Worm (Caenorhabditis elegans): ENCODE data around the gene acl-2.

Gene acl-2

ce11 chrV:10035586-10035985 lies 4.7 kb upstream of the acl-2 start:
- TF ChIP-seq D1046.2 (GFP tag; IDR thresholded peaks at IDR 0.05) (no peak), rbr-2 (tag; optimal IDR thresholded peaks at IDR 0.05) (peak; percentile 5)

- TF ChIP-seq hlh-30 (tag; optimal IDR thresholded peaks at IDR 0.05; ENCODE audit: insufficient read depth), result peak; percentile 50
- 0 out of 2 replicates have a peak, but pooled peaks have one; percentile 13 for TF ChIP-seq lin-29 (GFP tag; IDR thresholded peaks at IDR 0.05)
- TF ChIP-seq dpl-1 (GFP tag; optimal IDR thresholded peaks at IDR 0.05), result peak; percentile 88
- TF ChIP-seq aly-2 (tag; optimal IDR thresholded peaks at IDR 0.05), result no peak
- TF ChIP-seq D1046.2 (GFP tag; IDR thresholded peaks at IDR 0.05), result no peak
- TF ChIP-seq F49E8.2 (tag; optimal IDR thresholded peaks at IDR 0.05; ENCODE audit: borderline replicate concordance), result peak; percentile 16
- TF ChIP-seq mep-1 (tag; optimal IDR thresholded peaks at IDR 0.05), result peak; percentile 24
- no peak for TF ChIP-seq hmg-1.1 (GFP tag; IDR thresholded peaks at IDR 0.05)
- no peak for TF ChIP-seq nhr-237 (tag; optimal IDR thresholded peaks at IDR 0.05)
- peak; percentile 55 for TF ChIP-seq pqm-1 (tag; optimal IDR thresholded peaks at IDR 0.05)
- peak; percentile 43 for TF ChIP-seq dve-1 (tag; optimal IDR thresholded peaks at IDR 0.05; ENCODE audit: insufficient read depth)
- peak; percentile 87 for TF ChIP-seq mes-2 (tag; optimal IDR thresholded peaks at IDR 0.05; ENCODE audit: poor library complexity, severe bottlenecking)
- TF ChIP-seq hlh-11 (tag; optimal IDR thresholded peaks at IDR 0.05), result peak; percentile 54
- TF ChIP-seq lin-1 (GFP tag; IDR thresholded peaks at IDR 0.05), result 0 out of 2 replicates have a peak, but pooled peaks have one; percentile 45
- TF ChIP-seq lsy-2 (tag; optimal IDR thresholded peaks at IDR 0.05), result peak in 1 of 2 experiments; percentile 48
- TF ChIP-seq nhr-48 (tag; optimal IDR thresholded peaks at IDR 0.05), result peak; percentile 8
- peak; percentile 81 for TF ChIP-seq nhr-28 (tag; optimal IDR thresholded peaks at IDR 0.05)
- TF ChIP-seq tra-1 (GFP tag; IDR thresholded peaks at IDR 0.05), result 0 out of 2 replicates have a peak, but pooled peaks have one; percentile 32
- peak; percentile 31 for TF ChIP-seq nhr-102 (tag; optimal IDR thresholded peaks at IDR 0.05)
- TF ChIP-seq unc-39 (tag; optimal IDR thresholded peaks at IDR 0.05), result no peak
- no peak for TF ChIP-seq nhr-77 (tag; optimal IDR thresholded peaks at IDR 0.05)
- TF ChIP-seq mdl-1 (tag; optimal IDR thresholded peaks at IDR 0.05), result peak in 1 of 2 experiments; percentile 47
- peak; percentile 82 for TF ChIP-seq dmd-6 (GFP tag; IDR thresholded peaks at IDR 0.05)
- TF ChIP-seq daf-16 (GFP tag; optimal IDR thresholded peaks at IDR 0.05), result no peak
- no peak for TF ChIP-seq daf-16 (tag; optimal IDR thresholded peaks at IDR 0.05)
- no peak for TF ChIP-seq dmd-8 (GFP tag; IDR thresholded peaks at IDR 0.05)
- TF ChIP-seq mxl-3 (GFP tag; optimal IDR thresholded peaks at IDR 0.05), result peak; percentile 73
These were observed 686 bp upstream of the acl-2 start for ce11 chrV:10031384-10032171.

DNA sequence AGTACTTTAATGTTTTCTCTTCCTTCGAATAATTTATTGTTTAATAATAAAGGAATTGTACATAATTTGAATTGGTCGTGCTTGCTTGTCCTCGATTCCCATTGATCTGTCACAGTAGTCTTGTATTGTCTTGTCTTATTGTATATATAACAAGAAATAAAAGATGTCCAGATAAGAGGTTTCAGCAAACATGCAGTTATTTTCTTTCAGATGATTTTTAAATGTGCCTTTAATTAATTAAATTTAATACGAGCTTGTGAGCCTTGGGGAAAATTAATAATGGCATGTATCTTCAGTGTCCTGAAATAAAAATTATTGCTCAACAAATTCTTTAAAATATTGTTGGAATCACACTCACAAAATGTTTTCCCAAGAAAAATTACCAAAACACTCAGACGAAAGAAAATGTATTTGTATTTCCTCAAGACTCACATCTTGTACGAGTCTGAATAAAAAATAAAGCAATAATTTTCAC lies 7.8 kb downstream of the acl-2 start:
- TF ChIP-seq lir-3 (tag; optimal IDR thresholded peaks at IDR 0.05) (no peak), madf-9 (GFP tag; conservative IDR thresholded peaks at IDR 0.05) (no peak), vab-7 (GFP tag; IDR thresholded peaks at IDR 0.05) (no peak), saeg-2 (GFP tag; IDR thresholded peaks at IDR 0.05) (no peak), pha-4 (GFP tag; IDR thresholded peaks at IDR 0.05) (peak; percentile 45; the same call in 1 of the 2 replicates), pha-4 (tag; optimal IDR thresholded peaks at IDR 0.05) (no peak), attf-4 (tag; optimal IDR thresholded peaks at IDR 0.05) (no peak), unc-130 (GFP tag; optimal IDR thresholded peaks at IDR 0.05) (peak; percentile 81), F49E8.2 (tag; optimal IDR thresholded peaks at IDR 0.05; ENCODE audit: borderline replicate concordance) (peak; percentile 52), gei-8 (GFP tag; optimal IDR thresholded peaks at IDR 0.05) (peak; percentile 2), lin-38 (GFP tag; IDR thresholded peaks at IDR 0.05) (peak; percentile 46), aly-2 (tag; optimal IDR thresholded peaks at IDR 0.05) (peak; percentile 59), F26F4.8 (GFP tag; conservative IDR thresholded peaks at IDR 0.05) (no peak)

Measured in whole organism, L4 larva.